Fruit fly (Drosophila melanogaster): Measurements from ENCODE around the gene CG45065.

DNA sequence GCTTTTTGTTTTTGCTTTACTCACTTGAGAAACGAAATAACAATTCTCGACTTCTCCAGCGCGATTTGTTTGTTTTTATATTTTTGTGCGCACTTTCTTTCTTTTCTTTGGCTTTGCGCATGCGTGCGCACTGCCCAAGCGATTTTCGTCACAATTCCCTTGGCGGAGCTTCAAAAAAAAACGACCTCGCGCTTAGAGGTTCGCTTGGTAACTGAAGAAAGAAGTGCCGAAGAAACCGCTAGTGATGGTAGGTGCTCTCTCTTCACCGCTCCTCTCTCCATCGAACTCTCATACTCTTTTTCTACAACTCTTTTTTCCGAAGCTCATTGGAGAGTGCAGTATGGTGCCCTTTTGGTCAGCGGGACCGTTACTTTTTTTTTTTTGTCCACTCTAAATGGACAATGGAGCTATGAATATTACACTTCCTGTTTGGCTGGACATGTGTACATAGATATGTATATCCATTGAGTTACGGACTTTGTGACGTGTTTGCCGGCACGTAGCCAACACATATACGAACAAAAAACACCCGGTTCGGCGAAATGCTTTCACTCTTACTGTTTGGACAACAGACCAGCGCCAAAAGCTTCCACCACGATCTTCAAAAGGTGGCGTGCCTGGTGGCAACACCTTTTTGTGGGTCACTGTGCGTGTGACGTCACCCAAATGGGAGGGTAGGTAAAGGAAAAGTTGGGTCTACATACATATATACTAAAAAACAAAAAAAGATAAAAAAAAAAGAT lies 41.1 kb upstream of the CG45065 start, which contains the start of gene CG9503:
- TF ChIP-seq CG8478 (optimal IDR thresholded peaks at IDR 0.05) (no peak), CTCF (optimal IDR thresholded peaks at IDR 0.05) (no peak)

Measured in S2 (cell line).